Worm (Caenorhabditis elegans): Measurements from ENCODE around the gene F16F9.1.

F16F9.1 gene

ce11 chrX:8477048-8477806 is 31.0 kb downstream of the F16F9.1 start (continued):
- peak; percentile 36; the same call in 1 of the 2 replicates for TF ChIP-seq nhr-42 (GFP tag; IDR thresholded peaks at IDR 0.05)
- TF ChIP-seq mdl-1 (tag; optimal IDR thresholded peaks at IDR 0.05): peak; percentile 91 to 94
- no peak for TF ChIP-seq zfp-2 (tag; optimal IDR thresholded peaks at IDR 0.05)
- peak; percentile 41; the same call in 1 of the 2 replicates for TF ChIP-seq T26A8.4 (GFP tag; IDR thresholded peaks at IDR 0.05)
- TF ChIP-seq ctbp-1 (GFP tag; IDR thresholded peaks at IDR 0.05): no peak
- peak; percentile 33 for TF ChIP-seq dve-1 (tag; optimal IDR thresholded peaks at IDR 0.05; ENCODE audit: insufficient read depth)
- TF ChIP-seq madf-9 (GFP tag; conservative IDR thresholded peaks at IDR 0.05): no peak
- TF ChIP-seq fkh-10 (GFP tag; optimal IDR thresholded peaks at IDR 0.05): no peak
- no peak for TF ChIP-seq spr-3 (GFP tag; optimal IDR thresholded peaks at IDR 0.05)
- TF ChIP-seq nhr-25 (tag; optimal IDR thresholded peaks at IDR 0.05; ENCODE audit: borderline replicate concordance, insufficient read depth): peak; percentile 86
- TF ChIP-seq unc-62 (GFP tag; optimal IDR thresholded peaks at IDR 0.05 in 1 of 2): peak in 1 of 2 experiments; percentile 100
- no peak for TF ChIP-seq unc-62 (tag; optimal IDR thresholded peaks at IDR 0.05)
- peak; percentile 93 for TF ChIP-seq mxl-3 (GFP tag; optimal IDR thresholded peaks at IDR 0.05)
- peak; percentile 24 for TF ChIP-seq nhr-77 (tag; optimal IDR thresholded peaks at IDR 0.05)
- TF ChIP-seq snpc-1.2 (GFP tag; IDR thresholded peaks at IDR 0.05): no peak
- TF ChIP-seq dmd-9 (GFP tag; IDR thresholded peaks at IDR 0.05): no peak
- peak; percentile 27 for TF ChIP-seq nhr-6 (tag; optimal IDR thresholded peaks at IDR 0.05)

DNA sequence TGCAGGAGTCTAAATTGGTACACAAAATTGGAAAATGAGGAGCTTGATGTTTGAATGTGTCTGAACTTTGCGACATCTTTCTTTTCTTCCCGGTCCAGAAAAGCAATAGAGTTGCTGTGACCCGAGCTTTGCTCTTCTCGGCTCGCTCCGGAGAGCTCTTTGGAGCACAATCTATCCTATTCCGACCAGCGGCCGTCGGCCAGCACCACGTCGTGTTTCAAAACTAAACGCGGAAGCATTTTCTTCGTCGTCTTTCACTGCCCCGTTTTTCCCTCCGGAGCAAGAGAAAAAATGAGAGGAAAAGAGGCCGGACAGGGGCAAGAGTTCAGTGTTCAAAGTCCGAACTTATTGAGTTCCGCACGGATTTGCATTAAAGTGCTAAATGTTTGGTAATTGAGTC is 32.8 kb downstream of the F16F9.1 start:
- TF ChIP-seq duxl-1 (tag; optimal IDR thresholded peaks at IDR 0.05; ENCODE audit: poor library complexity) (no peak), F37D6.2 (tag; optimal IDR thresholded peaks at IDR 0.05) (peak; percentile 4), F26F4.8 (GFP tag; conservative IDR thresholded peaks at IDR 0.05) (no peak), zfp-3 (GFP tag; conservative IDR thresholded peaks at IDR 0.05) (no peak), sdz-12 (GFP tag; optimal IDR thresholded peaks at IDR 0.05) (no peak), ceh-82 (tag; optimal IDR thresholded peaks at IDR 0.05) (no peak), zag-1 (tag; optimal IDR thresholded peaks at IDR 0.05) (no peak), ceh-20 (GFP tag; IDR thresholded peaks at IDR 0.05) (no peak), lin-38 (GFP tag; IDR thresholded peaks at IDR 0.05) (no peak), hif-1 (tag; optimal IDR thresholded peaks at IDR 0.05) (peak in 1 of 2 experiments; percentile 53), nhr-77 (tag; optimal IDR thresholded peaks at IDR 0.05) (no peak), R02D3.7 (tag; optimal IDR thresholded peaks at IDR 0.05) (no peak), F10B5.3 (tag; optimal IDR thresholded peaks at IDR 0.05) (no peak), snpc-1.2 (GFP tag; IDR thresholded peaks at IDR 0.05) (no peak), skn-1 (tag; optimal IDR thresholded peaks at IDR 0.05) (no peak), nhr-42 (GFP tag; IDR thresholded peaks at IDR 0.05) (no peak), zfp-2 (tag; optimal IDR thresholded peaks at IDR 0.05) (no peak), hmg-1.1 (GFP tag; IDR thresholded peaks at IDR 0.05) (0 out of 2 replicates have a peak, but pooled peaks have one; percentile 29), ama-1 (optimal IDR thresholded peaks at IDR 0.05) (no peak), dmd-8 (GFP tag; IDR thresholded peaks at IDR 0.05) (no peak), rbr-2 (tag; optimal IDR thresholded peaks at IDR 0.05) (peak; percentile 12), aly-2 (tag; optimal IDR thresholded peaks at IDR 0.05) (no peak), set-16 (GFP tag; IDR thresholded peaks at IDR 0.05) (no peak; the same call in 1 of the 2 replicates), ctbp-1 (GFP tag; IDR thresholded peaks at IDR 0.05) (no peak), madf-5 (GFP tag; IDR thresholded peaks at IDR 0.05) (no peak), dmd-9 (GFP tag; IDR thresholded peaks at IDR 0.05) (no peak), hlh-11 (tag; optimal IDR thresholded peaks at IDR 0.05) (peak; percentile 18), daf-16 (GFP tag; optimal IDR thresholded peaks at IDR 0.05) (no peak), daf-16 (tag; optimal IDR thresholded peaks at IDR 0.05) (no peak), nhr-28 (tag; optimal IDR thresholded peaks at IDR 0.05) (no peak), unc-62 (GFP tag; optimal IDR thresholded peaks at IDR 0.05 in 1 of 2) (peak in 1 of 2 experiments; percentile 49), unc-62 (tag; optimal IDR thresholded peaks at IDR 0.05) (no peak), unc-39 (tag; optimal IDR thresholded peaks at IDR 0.05) (no peak), nhr-48 (tag; optimal IDR thresholded peaks at IDR 0.05) (no peak), daf-12 (tag; optimal IDR thresholded peaks at IDR 0.05) (no peak), nhr-76 (tag; optimal IDR thresholded peaks at IDR 0.05) (no peak), cey-2 (tag; optimal IDR thresholded peaks at IDR 0.05; ENCODE audit: borderline replicate concordance, insufficient read depth) (no peak), D1046.2 (GFP tag; IDR thresholded peaks at IDR 0.05) (no peak), pqm-1 (tag; optimal IDR thresholded peaks at IDR 0.05) (no peak)
